Fruit fly (Drosophila melanogaster) whole organism, embryonic: ENCODE measurements around the gene Vsp37A.

Experiments
- Adf1 ChIP-seq: fragments of 200-800 bp; sonication (Bioruptor generic); IDR thresholded peaks from 2 replicates; pipeline ENCODE4 v1.3.6; 2022; ENCODE audit warnings: missing biosample characterization, missing genetic modification characterization
- Atf3 ChIP-seq: fragments of 200-800 bp; sonication (Bioruptor generic); optimal IDR thresholded peaks from 3 replicates; lab custom pipeline; 2016; ENCODE audit warnings: missing biosample characterization, missing genetic modification characterization
- Bgb ChIP-seq: fragments of 200-800 bp; sonication (Bioruptor generic); IDR thresholded peaks from 2 replicates; pipeline ENCODE4 v1.3.6; 2022; ENCODE audit warnings: missing biosample characterization, missing genetic modification characterization; ENCODE audit not compliant: partially characterized antibody
- CG10979 ChIP-seq: fragments of 200-800 bp; sonication (Bioruptor generic); optimal IDR thresholded peaks from 2 replicates; lab custom pipeline; 2018; ENCODE audit warnings: missing biosample characterization, mild to moderate bottlenecking, missing genetic modification characterization, moderate library complexity
- CG11696 ChIP-seq: fragments of 200-800 bp; sonication (Bioruptor generic); IDR thresholded peaks from 2 replicates; pipeline ENCODE4 v1.3.6; 2022; ENCODE audit warnings: missing biosample characterization, missing genetic modification characterization
- CG18011 ChIP-seq: fragments of 200-800 bp; sonication (Bioruptor generic); optimal IDR thresholded peaks from 2 replicates; lab custom pipeline; 2017; ENCODE audit warnings: missing biosample characterization, missing genetic modification characterization, mild to moderate bottlenecking, moderate library complexity, missing genotype
- CG2202 ChIP-seq: fragments of 200-800 bp; sonication (Bioruptor generic); optimal IDR thresholded peaks from 2 replicates; lab custom pipeline; 2018; ENCODE audit warnings: missing biosample characterization, mild to moderate bottlenecking, missing genetic modification characterization
- CG2678 ChIP-seq: fragments of 200-800 bp; sonication (Bioruptor generic); optimal IDR thresholded peaks from 3 replicates; lab custom pipeline; 2019; ENCODE audit warnings: missing biosample characterization, mild to moderate bottlenecking, missing genetic modification characterization, moderate library complexity
- CG30431 ChIP-seq: fragments of 200-800 bp; sonication (Bioruptor generic); optimal IDR thresholded peaks from 2 replicates; lab custom pipeline; 2017; ENCODE audit warnings: missing biosample characterization, missing genetic modification characterization
- CG32772 ChIP-seq: fragments of 200-800 bp; sonication (Bioruptor generic); IDR thresholded peaks from 2 replicates; pipeline ENCODE4 v1.3.6; 2022; ENCODE audit warnings: missing biosample characterization, missing genetic modification characterization
- CG3995 ChIP-seq: fragments of 200-800 bp; sonication (Bioruptor generic); optimal IDR thresholded peaks from 3 replicates; lab custom pipeline; 2016; ENCODE audit warnings: missing biosample characterization, missing genetic modification characterization
- CG4328 ChIP-seq: fragments of 200-800 bp; sonication (Bioruptor generic); optimal IDR thresholded peaks from 3 replicates; lab custom pipeline; 2017; ENCODE audit warnings: missing biosample characterization, missing genetic modification reagents, missing genetic modification characterization
- CG4404 ChIP-seq: fragments of 200-800 bp; sonication (Bioruptor generic); IDR thresholded peaks from 2 replicates; pipeline ENCODE4 v1.3.6; 2022; ENCODE audit warnings: missing biosample characterization, missing genetic modification characterization
- CG6254 ChIP-seq: fragments of 200-800 bp; sonication (Bioruptor generic); optimal IDR thresholded peaks from 3 replicates; lab custom pipeline; 2017; ENCODE audit warnings: mild to moderate bottlenecking, missing biosample characterization, missing genetic modification reagents, missing genetic modification characterization
- CG7745 ChIP-seq: fragments of 200-800 bp; sonication (Bioruptor generic); optimal IDR thresholded peaks from 2 replicates; lab custom pipeline; 2018; ENCODE audit warnings: missing biosample characterization, mild to moderate bottlenecking, missing genetic modification characterization, moderate library complexity
- CG8359 ChIP-seq: fragments of 200-800 bp; sonication (Bioruptor generic); optimal IDR thresholded peaks from 2 replicates; lab custom pipeline; 2017; ENCODE audit warnings: missing biosample characterization, mild to moderate bottlenecking, missing genetic modification characterization, borderline replicate concordance
- CG9437 ChIP-seq: fragments of 200-800 bp; sonication (Bioruptor generic); optimal IDR thresholded peaks from 2 replicates; lab custom pipeline; 2018; ENCODE audit warnings: missing biosample characterization, mild to moderate bottlenecking, missing genetic modification characterization
- Dad ChIP-seq: fragments of 200-800 bp; sonication (Bioruptor generic); optimal IDR thresholded peaks from 3 replicates; lab custom pipeline; 2016; ENCODE audit warnings: missing biosample characterization, missing genetic modification characterization
- Dp ChIP-seq: fragments of 200-800 bp; sonication (Bioruptor generic); optimal IDR thresholded peaks from 2 replicates; lab custom pipeline; 2018; ENCODE audit warnings: missing biosample characterization, mild to moderate bottlenecking, missing genetic modification characterization, moderate library complexity
- Hsf ChIP-seq: fragments of 200-800 bp; sonication (Bioruptor generic); optimal IDR thresholded peaks from 3 replicates; lab custom pipeline; 2016; ENCODE audit warnings: missing biosample characterization, missing genetic modification characterization
- Kr ChIP-seq: fragments of 200-800 bp; sonication (Bioruptor generic); optimal IDR thresholded peaks from 2 replicates; lab custom pipeline; 2017; ENCODE audit warnings: missing biosample characterization, mild to moderate bottlenecking, missing genetic modification characterization
- MTF-1 ChIP-seq: fragments of 200-800 bp; sonication (Bioruptor generic); optimal IDR thresholded peaks from 2 replicates; lab custom pipeline; 2018; ENCODE audit warnings: missing biosample characterization, mild to moderate bottlenecking, missing genetic modification characterization, borderline replicate concordance
- Myb ChIP-seq: fragments of 200-800 bp; sonication (Bioruptor generic); optimal IDR thresholded peaks from 2 replicates; lab custom pipeline; 2016; ENCODE audit warnings: missing biosample characterization, missing genetic modification characterization
- Scr ChIP-seq: fragments of 200-800 bp; sonication (Bioruptor generic); IDR thresholded peaks from 2 replicates; pipeline ENCODE4 v1.3.6; 2022; ENCODE audit warnings: missing biosample characterization, missing genetic modification characterization; ENCODE audit not compliant: partially characterized antibody
- Sox102F ChIP-seq: fragments of 200-800 bp; sonication (Bioruptor generic); optimal IDR thresholded peaks from 2 replicates; lab custom pipeline; 2018; ENCODE audit warnings: missing biosample characterization, mild to moderate bottlenecking, missing genetic modification characterization, moderate library complexity
- Spps ChIP-seq: fragments of 200-800 bp; sonication (Bioruptor generic); optimal IDR thresholded peaks from 2 replicates; lab custom pipeline; 2018; ENCODE audit warnings: missing biosample characterization, mild to moderate bottlenecking, missing genetic modification characterization
- Ssrp ChIP-seq: fragments of 200-800 bp; sonication (Bioruptor generic); optimal IDR thresholded peaks from 2 replicates; lab custom pipeline; 2018; ENCODE audit warnings: missing biosample characterization, mild to moderate bottlenecking, missing genetic modification characterization, moderate library complexity
- Tbp ChIP-seq: fragments of >200 bp; optimal IDR thresholded peaks from 2 replicates; lab custom pipeline; 2018; ENCODE audit warnings: missing biosample characterization, missing genetic modification characterization
- Vsx1 ChIP-seq: fragments of 200-800 bp; sonication (Bioruptor generic); optimal IDR thresholded peaks from 2 replicates; lab custom pipeline; 2017; ENCODE audit warnings: missing biosample characterization, mild to moderate bottlenecking, missing genetic modification characterization, missing genetic modification reagents
- ash1 ChIP-seq: fragments of 200-800 bp; sonication (Bioruptor generic); optimal IDR thresholded peaks from 2 replicates; lab custom pipeline; 2018; ENCODE audit warnings: missing biosample characterization, mild to moderate bottlenecking, missing genetic modification characterization
- cad ChIP-seq: fragments of >200 bp; optimal IDR thresholded peaks from 2 replicates; lab custom pipeline; 2017; ENCODE audit warnings: missing biosample characterization, missing genetic modification characterization
- chm ChIP-seq: fragments of 200-800 bp; sonication (Bioruptor generic); IDR thresholded peaks from 2 replicates; pipeline ENCODE4 v1.3.6; 2022; ENCODE audit warnings: missing biosample characterization, missing genetic modification characterization
- dmrt99B ChIP-seq: fragments of 200-800 bp; sonication (Bioruptor generic); optimal IDR thresholded peaks from 2 replicates; lab custom pipeline; 2018; ENCODE audit warnings: missing biosample characterization, mild to moderate bottlenecking, missing genetic modification characterization, moderate library complexity
- emc ChIP-seq: fragments of 200-800 bp; sonication (Bioruptor generic); optimal IDR thresholded peaks from 2 replicates; lab custom pipeline; 2016; ENCODE audit warnings: missing biosample characterization, missing genetic modification characterization
- ewg ChIP-seq: fragments of 200-800 bp; sonication (Bioruptor generic); optimal IDR thresholded peaks from 3 replicates; lab custom pipeline; 2017; ENCODE audit warnings: mild to moderate bottlenecking, missing biosample characterization, missing genetic modification reagents, missing genetic modification characterization
- exex ChIP-seq: fragments of 200-800 bp; sonication (Bioruptor generic); optimal IDR thresholded peaks from 4 replicates; lab custom pipeline; 2018; ENCODE audit warnings: missing biosample characterization, mild to moderate bottlenecking, missing genetic modification characterization, moderate library complexity
- fd102C ChIP-seq: fragments of 200-800 bp; sonication (Bioruptor generic); optimal IDR thresholded peaks from 2 replicates; lab custom pipeline; 2018; ENCODE audit warnings: missing biosample characterization, mild to moderate bottlenecking, missing genetic modification characterization, moderate library complexity
- fd96Cb ChIP-seq: fragments of 200-800 bp; sonication (Bioruptor generic); optimal IDR thresholded peaks from 2 replicates; lab custom pipeline; 2018; ENCODE audit warnings: missing biosample characterization, mild to moderate bottlenecking, missing genetic modification characterization, moderate library complexity
- fu2 ChIP-seq: fragments of 200-800 bp; sonication (Bioruptor generic); optimal IDR thresholded peaks from 2 replicates; lab custom pipeline; 2016; ENCODE audit warnings: missing biosample characterization, missing genetic modification characterization
- gro ChIP-seq: fragments of 200-800 bp; sonication (Bioruptor generic); optimal IDR thresholded peaks from 2 replicates; lab custom pipeline; 2016; ENCODE audit warnings: missing biosample characterization, missing genetic modification characterization
- jing ChIP-seq: fragments of 200-800 bp; sonication (Bioruptor generic); optimal IDR thresholded peaks from 2 replicates; lab custom pipeline; 2018; ENCODE audit warnings: missing biosample characterization, mild to moderate bottlenecking, missing genetic modification characterization
- lola ChIP-seq, 3 experiments: fragments of >200 bp in 2 of 3; fragments of 200-800 bp in 1 of 3; sonication (Bioruptor generic) in 1 of 3; optimal IDR thresholded peaks; 2 replicates each; lab custom pipeline; 2017 to 2019; ENCODE audit warnings: missing biosample characterization in 3 of 3, missing genetic modification characterization in 3 of 3, mild to moderate bottlenecking in 1 of 3, moderate library complexity in 1 of 3
- mam ChIP-seq: fragments of 200-800 bp; sonication (Bioruptor generic); optimal IDR thresholded peaks from 3 replicates; lab custom pipeline; 2016; ENCODE audit warnings: missing biosample characterization, missing genetic modification characterization
- mirr ChIP-seq: fragments of 200-800 bp; sonication (Bioruptor generic); optimal IDR thresholded peaks from 3 replicates; lab custom pipeline; 2018; ENCODE audit warnings: missing biosample characterization, mild to moderate bottlenecking, missing genetic modification characterization
- oc ChIP-seq: fragments of 200-800 bp; sonication (Bioruptor generic); optimal IDR thresholded peaks from 2 replicates; lab custom pipeline; 2018; ENCODE audit warnings: missing biosample characterization, mild to moderate bottlenecking, missing genetic modification characterization, moderate library complexity
- ranshi ChIP-seq: fragments of 200-800 bp; sonication (Bioruptor generic); IDR thresholded peaks from 2 replicates; pipeline ENCODE4 v1.3.6; 2022; ENCODE audit warnings: missing biosample characterization, missing genetic modification characterization
- stc ChIP-seq: fragments of 200-800 bp; sonication (Bioruptor generic); IDR thresholded peaks from 2 replicates; pipeline ENCODE4 v1.3.6; 2022; ENCODE audit warnings: missing biosample characterization, missing genetic modification characterization
- stwl ChIP-seq: fragments of 200-800 bp; sonication (Bioruptor generic); optimal IDR thresholded peaks from 3 replicates; lab custom pipeline; 2018; ENCODE audit warnings: missing biosample characterization, mild to moderate bottlenecking, missing genetic modification characterization, moderate library complexity
- tgo ChIP-seq: fragments of 200-800 bp; sonication (Bioruptor generic); IDR thresholded peaks from 3 replicates; pipeline ENCODE4 v1.3.6; 2022; ENCODE audit warnings: missing biosample characterization, missing genetic modification characterization
- yki ChIP-seq: fragments of >200 bp; optimal IDR thresholded peaks from 3 replicates; lab custom pipeline; 2018

The Vsp37A gene

dm6 chrX:654949-655348, 33.6 kb downstream of the Vsp37A start (continued):
- TF ChIP-seq CG2678 (tag; lab: Kevin White, UChicago) (peak; percentile 96), tgo (GFP tag; lab: Robert Waterston, UW) (peak; percentile 95), CG10979 (peak; percentile 92), gro (GFP tag; lab: Kevin White, UChicago) (peak; percentile 88), jing (GFP tag; lab: Kevin White, UChicago) (peak; percentile 92), stwl (tag; lab: Kevin White, UChicago) (peak; percentile 30), lola (GFP tag; optimal IDR thresholded peaks at IDR 0.05; lab: Kevin White, UChicago) (peak in 1 of 3 experiments; percentile 83), Bgb (GFP tag; lab: Robert Waterston, UW) (peak; percentile 16; the same call in 1 of the 2 replicates), exex (tag; lab: Kevin White, UChicago) (peak; percentile 75), CG32772 (GFP tag; lab: Robert Waterston, UW) (peak; percentile 96), CG30431 (GFP tag; lab: Kevin White, UChicago) (peak; percentile 92), dmrt99B (tag; lab: Kevin White, UChicago) (peak; percentile 96), fd102C (GFP tag; lab: Kevin White, UChicago) (peak; percentile 45), CG18011 (GFP tag; lab: Kevin White, UChicago) (peak; percentile 81), emc (peak; percentile 87), Dp (GFP tag; lab: Kevin White, UChicago) (peak; percentile 8), Hsf (GFP tag; lab: Kevin White, UChicago) (peak; percentile 95), CG6254 (GFP tag; lab: Kevin White, UChicago) (peak; percentile 94), fu2 (GFP tag; lab: Kevin White, UChicago) (peak; percentile 90), stc (GFP tag; lab: Robert Waterston, UW) (peak; percentile 95), CG8359 (peak; percentile 78), Spps (peak; percentile 81), Kr (GFP tag; lab: Kevin White, UChicago) (peak; percentile 81), ash1 (GFP tag; lab: Kevin White, UChicago) (peak; percentile 86), ranshi (GFP tag; lab: Robert Waterston, UW) (peak; percentile 97), chm (GFP tag; lab: Robert Waterston, UW) (peak; percentile 98), Myb (GFP tag; lab: Kevin White, UChicago) (peak; percentile 74), Atf3 (GFP tag; lab: Kevin White, UChicago) (peak; percentile 93), Scr (GFP tag; lab: Robert Waterston, UW) (no peak), cad (no peak), mam (GFP tag; lab: Kevin White, UChicago) (peak; percentile 94), yki (no peak), MTF-1 (GFP tag; lab: Kevin White, UChicago) (peak; percentile 96), oc (tag; lab: Kevin White, UChicago) (peak; percentile 96), Sox102F (GFP tag; lab: Kevin White, UChicago) (peak; percentile 96), Vsx1 (GFP tag; lab: Kevin White, UChicago) (no peak), CG4328 (GFP tag; lab: Kevin White, UChicago) (peak; percentile 93), mirr (GFP tag; lab: Kevin White, UChicago) (peak; percentile 98), ewg (peak; percentile 96), CG11696 (GFP tag; lab: Robert Waterston, UW) (peak; percentile 88), CG7745 (no peak), Tbp (no peak), CG4404 (GFP tag; lab: Robert Waterston, UW) (peak; percentile 89), Ssrp (tag; lab: Kevin White, UChicago) (peak; percentile 91), Adf1 (peak; percentile 69), CG9437 (GFP tag; lab: Kevin White, UChicago) (peak; percentile 85), Dad (GFP tag; lab: Kevin White, UChicago) (peak; percentile 92), CG2202 (tag; lab: Kevin White, UChicago) (peak; percentile 85), fd96Cb (peak; percentile 91), CG3995 (GFP tag; lab: Kevin White, UChicago) (peak; percentile 79)
